Worm (Caenorhabditis elegans) whole organism, young adult: ENCODE results near the gene T02G5.7.

Source experiments
- Y53G8AR.9 ChIP-seq: fragments of 200-800 bp; sonication (Bioruptor generic); conservative IDR thresholded peaks from 2 replicates; pipeline ENCODE4 v1.3.6; 2022; ENCODE audit warnings: missing genetic modification reagents, missing genetic modification characterization, missing compliant biosample characterization
- Y95B8A.8 ChIP-seq: fragments of 200-800 bp; sonication (Bioruptor generic); IDR thresholded peaks from 2 replicates; pipeline ENCODE4 v1.3.6; 2022; ENCODE audit warnings: missing genetic modification reagents, missing genetic modification characterization, missing compliant biosample characterization
- ama-1 ChIP-seq, 3 experiments: fragments of 150-350 bp in 1 of 3; sonication (generic microtip) in 2 of 3; optimal IDR thresholded peaks; 2 replicates each; lab custom pipeline; 2014 to 2018; ENCODE audit warnings: missing biosample characterization in 2 of 3, missing genetic modification characterization in 2 of 3, missing genetic modification reagents in 2 of 3
- ceh-27 ChIP-seq: fragments of 200-800 bp; sonication (Bioruptor generic); optimal IDR thresholded peaks from 2 replicates; lab custom pipeline; 2018; ENCODE audit warnings: mild to moderate bottlenecking, missing genetic modification characterization, moderate library complexity, missing compliant biosample characterization
- ekl-4 ChIP-seq: fragments of 200-800 bp; sonication (Bioruptor generic); IDR thresholded peaks from 2 replicates; pipeline ENCODE4 v1.3.6; 2022; ENCODE audit warnings: missing genetic modification reagents, missing genetic modification characterization, missing compliant biosample characterization
- hmg-20 ChIP-seq: fragments of 200-800 bp; sonication (Bioruptor generic); IDR thresholded peaks from 2 replicates; pipeline ENCODE4 v1.3.6; 2022; ENCODE audit warnings: missing genetic modification reagents, missing genetic modification characterization, missing compliant biosample characterization
- hrde-1 ChIP-seq: sonication (generic microtip); optimal IDR thresholded peaks from 2 replicates; lab custom pipeline; 2016; ENCODE audit warnings: missing genetic modification characterization, mild to moderate bottlenecking, missing compliant biosample characterization, moderate library complexity, missing genotype, missing genetic modification reagents, borderline replicate concordance
- lir-1 ChIP-seq: fragments of 200-800 bp; sonication (Bioruptor generic); conservative IDR thresholded peaks from 2 replicates; pipeline ENCODE4 v1.3.6; 2022; ENCODE audit warnings: missing genetic modification reagents, missing genetic modification characterization, missing compliant biosample characterization
- pha-4 ChIP-seq: fragments of 150-350 bp; sonication (generic microtip); optimal IDR thresholded peaks from 2 replicates; lab custom pipeline; 2014; ENCODE audit warnings: missing biosample characterization, missing genetic modification reagents, missing genetic modification characterization
- repo-1 ChIP-seq: sonication (generic microtip); optimal IDR thresholded peaks from 2 replicates; lab custom pipeline; 2017; ENCODE audit warnings: mild to moderate bottlenecking, missing genetic modification characterization, missing compliant biosample characterization
- sptf-2 ChIP-seq: fragments of 200-800 bp; sonication (Bioruptor generic); optimal IDR thresholded peaks from 2 replicates; lab custom pipeline; 2018; ENCODE audit warnings: mild to moderate bottlenecking, missing genetic modification characterization, missing compliant biosample characterization
- zim-3 ChIP-seq: sonication (generic microtip); optimal IDR thresholded peaks from 2 replicates; lab custom pipeline; 2017; ENCODE audit warnings: mild to moderate bottlenecking, missing genetic modification characterization, moderate library complexity, missing compliant biosample characterization
- ztf-3 ChIP-seq: fragments of 200-800 bp; sonication (Bioruptor generic); optimal IDR thresholded peaks from 2 replicates; lab custom pipeline; 2018; ENCODE audit warnings: mild to moderate bottlenecking, missing genetic modification characterization, missing compliant biosample characterization

- no peak for TF ChIP-seq pha-4 (tag; lab: Kevin White, UChicago)
- TF ChIP-seq sptf-2 (GFP tag; lab: Kevin White, UChicago): no peak
- no peak for TF ChIP-seq hrde-1 (tag; lab: Kevin White, UChicago)
- no peak for TF ChIP-seq Y95B8A.8 (GFP tag; lab: Robert Waterston, UW)
- no peak for TF ChIP-seq ztf-3 (GFP tag; lab: Kevin White, UChicago)
- TF ChIP-seq ekl-4: no peak
- no peak for TF ChIP-seq hmg-20 (GFP tag; lab: Robert Waterston, UW)
- no peak for TF ChIP-seq repo-1 (tag; lab: Kevin White, UChicago)
- no peak for TF ChIP-seq zim-3 (tag; lab: Kevin White, UChicago)
- TF ChIP-seq ama-1 (optimal IDR thresholded peaks at IDR 0.05; lab: Kevin White, UChicago): no peak
- no peak for TF ChIP-seq ama-1 (GFP tag; optimal IDR thresholded peaks at IDR 0.05; lab: Kevin White, UChicago)
- no peak for TF ChIP-seq ceh-27 (GFP tag; lab: Kevin White, UChicago)
- TF ChIP-seq Y53G8AR.9 (GFP tag; lab: Robert Waterston, UW): no peak
- no peak for TF ChIP-seq lir-1 (GFP tag; lab: Robert Waterston, UW)
These were observed 27.7 kb downstream of the T02G5.7 start for ce11 chrII:7103111-7103510.
